Fruit fly (Drosophila melanogaster) whole organism, embryonic: ENCODE measurements around the gene RunxB.

Experiments used
- Ada2b ChIP-seq: fragments of 200-800 bp; sonication (Bioruptor generic); IDR thresholded peaks from 2 replicates; pipeline ENCODE4 v1.3.6; 2022; ENCODE audit warnings: missing biosample characterization, missing genetic modification characterization
- B-H2 ChIP-seq: fragments of 200-800 bp; sonication (Bioruptor generic); optimal IDR thresholded peaks from 2 replicates; lab custom pipeline; 2018; ENCODE audit warnings: missing biosample characterization, mild to moderate bottlenecking, missing genetic modification characterization
- Blimp-1 ChIP-seq: fragments of 200-800 bp; sonication (Bioruptor generic); optimal IDR thresholded peaks from 3 replicates; lab custom pipeline; 2018; ENCODE audit warnings: missing biosample characterization, missing genetic modification characterization, mild to moderate bottlenecking, moderate library complexity, missing genetic modification reagents
- Bteb2 ChIP-seq: fragments of 200-800 bp; sonication (Bioruptor generic); optimal IDR thresholded peaks from 2 replicates; lab custom pipeline; 2016; ENCODE audit warnings: missing biosample characterization, missing genetic modification characterization
- CG11504 ChIP-seq: fragments of 200-800 bp; sonication (Bioruptor generic); optimal IDR thresholded peaks from 3 replicates; lab custom pipeline; 2019; ENCODE audit warnings: missing biosample characterization, mild to moderate bottlenecking, missing genetic modification characterization, moderate library complexity
- CG14014 ChIP-seq: fragments of 200-800 bp; sonication (Bioruptor generic); IDR thresholded peaks from 2 replicates; pipeline ENCODE4 v1.3.6; 2022; ENCODE audit warnings: missing biosample characterization, missing genetic modification characterization
- CG1529 ChIP-seq: fragments of 200-800 bp; sonication (Bioruptor generic); optimal IDR thresholded peaks from 3 replicates; lab custom pipeline; 2018; ENCODE audit warnings: missing biosample characterization, missing genetic modification characterization
- CG17328 ChIP-seq: fragments of 200-800 bp; sonication (Bioruptor generic); IDR thresholded peaks from 2 replicates; pipeline ENCODE4 v1.3.6; 2022; ENCODE audit warnings: missing biosample characterization, missing genetic modification characterization
- CG17385 ChIP-seq: fragments of 200-800 bp; sonication (Bioruptor generic); optimal IDR thresholded peaks from 3 replicates; lab custom pipeline; 2018; ENCODE audit warnings: missing biosample characterization, mild to moderate bottlenecking, missing genetic modification characterization
- CG18262 ChIP-seq: fragments of 200-800 bp; optimal IDR thresholded peaks from 3 replicates; lab custom pipeline; 2019; ENCODE audit warnings: missing biosample characterization, mild to moderate bottlenecking, missing genetic modification characterization, moderate library complexity
- CG1832 ChIP-seq: fragments of 200-800 bp; sonication (Bioruptor generic); optimal IDR thresholded peaks from 2 replicates; lab custom pipeline; 2017; ENCODE audit warnings: missing biosample characterization, mild to moderate bottlenecking, missing genetic modification characterization, inconsistent platforms
- CG18599 ChIP-seq: fragments of 200-800 bp; sonication (Bioruptor generic); optimal IDR thresholded peaks from 3 replicates; lab custom pipeline; 2017; ENCODE audit warnings: missing biosample characterization, missing genetic modification characterization, mild to moderate bottlenecking, moderate library complexity, missing genetic modification reagents
- CG30431 ChIP-seq: fragments of 200-800 bp; sonication (Bioruptor generic); optimal IDR thresholded peaks from 2 replicates; lab custom pipeline; 2017; ENCODE audit warnings: missing biosample characterization, missing genetic modification characterization
- CG3281 ChIP-seq: fragments of 200-800 bp; sonication (Bioruptor generic); optimal IDR thresholded peaks from 3 replicates; lab custom pipeline; 2017; ENCODE audit warnings: missing biosample characterization, mild to moderate bottlenecking, missing genetic modification characterization
- CG4282 ChIP-seq: fragments of 200-800 bp; sonication (Bioruptor generic); optimal IDR thresholded peaks from 2 replicates; lab custom pipeline; 2016; ENCODE audit warnings: missing biosample characterization, missing genetic modification characterization
- CG4360 ChIP-seq: fragments of 200-800 bp; sonication (Bioruptor generic); IDR thresholded peaks from 2 replicates; pipeline ENCODE4 v1.3.6; 2022; ENCODE audit warnings: missing biosample characterization, missing genetic modification characterization
- CG4404 ChIP-seq: fragments of 200-800 bp; sonication (Bioruptor generic); IDR thresholded peaks from 2 replicates; pipeline ENCODE4 v1.3.6; 2022; ENCODE audit warnings: missing biosample characterization, missing genetic modification characterization
- CG5953 ChIP-seq: fragments of 200-800 bp; sonication (Bioruptor generic); IDR thresholded peaks from 2 replicates; pipeline ENCODE4 v1.3.6; 2022; ENCODE audit warnings: missing biosample characterization, missing genetic modification characterization
- CG6254 ChIP-seq: fragments of 200-800 bp; sonication (Bioruptor generic); optimal IDR thresholded peaks from 3 replicates; lab custom pipeline; 2017; ENCODE audit warnings: mild to moderate bottlenecking, missing biosample characterization, missing genetic modification reagents, missing genetic modification characterization
- CG7357 ChIP-seq: fragments of 200-800 bp; sonication (Bioruptor generic); IDR thresholded peaks from 3 replicates; pipeline ENCODE4 v1.3.6; 2022; ENCODE audit warnings: missing biosample characterization, missing genetic modification characterization
- CG7987 ChIP-seq: fragments of 200-800 bp; sonication (Bioruptor generic); optimal IDR thresholded peaks from 2 replicates; lab custom pipeline; 2018; ENCODE audit warnings: missing biosample characterization, mild to moderate bottlenecking, missing genetic modification characterization, moderate library complexity
- CG8388 ChIP-seq: fragments of 200-800 bp; sonication (Bioruptor generic); optimal IDR thresholded peaks from 2 replicates; lab custom pipeline; 2019; ENCODE audit warnings: missing biosample characterization, mild to moderate bottlenecking, missing genetic modification characterization, moderate library complexity
- CG9727 ChIP-seq: fragments of 200-800 bp; sonication (Bioruptor generic); optimal IDR thresholded peaks from 3 replicates; lab custom pipeline; 2017; ENCODE audit warnings: missing biosample characterization, mild to moderate bottlenecking, missing genetic modification characterization
- E2f1 ChIP-seq: fragments of 200-800 bp; sonication (Bioruptor generic); IDR thresholded peaks from 2 replicates; pipeline ENCODE4 v1.3.6; 2022; ENCODE audit warnings: missing biosample characterization, missing genetic modification characterization
- Eip74EF ChIP-seq, 2 experiments: fragments of 200-800 bp in 1 of 2; fragments of >200 bp in 1 of 2; sonication (Bioruptor generic) in 1 of 2; optimal IDR thresholded peaks; 2 replicates each; lab custom pipeline; 2017 to 2019; ENCODE audit warnings: missing biosample characterization in 2 of 2, missing genetic modification characterization in 2 of 2, mild to moderate bottlenecking in 1 of 2, moderate library complexity in 1 of 2
- Fer3 ChIP-seq: fragments of 200-800 bp; sonication (Bioruptor generic); optimal IDR thresholded peaks from 2 replicates; lab custom pipeline; 2018; ENCODE audit warnings: missing biosample characterization, mild to moderate bottlenecking, missing genetic modification characterization, moderate library complexity
- Gug ChIP-seq: fragments of 200-800 bp; sonication (Bioruptor generic); IDR thresholded peaks from 4 replicates; pipeline ENCODE4 v1.3.6; 2022; ENCODE audit warnings: missing biosample characterization, missing genetic modification characterization
- HLH54F ChIP-seq: fragments of 200-800 bp; sonication (Bioruptor generic); optimal IDR thresholded peaks from 3 replicates; lab custom pipeline; 2016; ENCODE audit warnings: missing biosample characterization, missing genetic modification characterization
- Hmr ChIP-seq: fragments of 200-800 bp; sonication (Bioruptor generic); optimal IDR thresholded peaks from 3 replicates; lab custom pipeline; 2017; ENCODE audit warnings: mild to moderate bottlenecking, missing biosample characterization, missing genetic modification reagents, missing genetic modification characterization
- Lhr ChIP-seq: fragments of 200-800 bp; sonication (Bioruptor generic); optimal IDR thresholded peaks from 3 replicates; lab custom pipeline; 2017; ENCODE audit warnings: mild to moderate bottlenecking, missing biosample characterization, missing genetic modification reagents, missing genetic modification characterization
- Meics ChIP-seq: fragments of 200-800 bp; sonication (Bioruptor generic); optimal IDR thresholded peaks from 2 replicates; lab custom pipeline; 2017; ENCODE audit warnings: missing biosample characterization, mild to moderate bottlenecking, missing genetic modification characterization
- NC2β ChIP-seq: fragments of 200-800 bp; sonication (Bioruptor generic); optimal IDR thresholded peaks from 2 replicates; lab custom pipeline; 2016; ENCODE audit warnings: missing biosample characterization, missing genetic modification characterization
- Poxn ChIP-seq: fragments of 200-800 bp; sonication (Bioruptor generic); IDR thresholded peaks from 2 replicates; pipeline ENCODE4 v1.3.6; 2022; ENCODE audit warnings: missing biosample characterization, missing genetic modification characterization
- chinmo ChIP-seq: fragments of 200-800 bp; sonication (Bioruptor generic); IDR thresholded peaks from 4 replicates; pipeline ENCODE4 v1.3.6; 2022; ENCODE audit warnings: missing biosample characterization, missing genetic modification characterization; ENCODE audit not compliant: partially characterized antibody
- cwo ChIP-seq: fragments of 200-800 bp; sonication (Bioruptor generic); optimal IDR thresholded peaks from 3 replicates; lab custom pipeline; 2017; ENCODE audit warnings: missing biosample characterization, missing genetic modification characterization, mild to moderate bottlenecking, moderate library complexity, missing genetic modification reagents
- da ChIP-seq: fragments of 200-800 bp; sonication (Bioruptor generic); optimal IDR thresholded peaks from 2 replicates; lab custom pipeline; 2016; ENCODE audit warnings: missing biosample characterization, missing genetic modification characterization
- dan ChIP-seq: fragments of 200-800 bp; sonication (Bioruptor generic); IDR thresholded peaks from 2 replicates; pipeline ENCODE4 v1.3.6; 2022; ENCODE audit warnings: missing biosample characterization, missing genetic modification characterization
- dmrt99B ChIP-seq: fragments of 200-800 bp; sonication (Bioruptor generic); optimal IDR thresholded peaks from 2 replicates; lab custom pipeline; 2018; ENCODE audit warnings: missing biosample characterization, mild to moderate bottlenecking, missing genetic modification characterization, moderate library complexity
- ems ChIP-seq: fragments of 200-800 bp; sonication (Bioruptor generic); optimal IDR thresholded peaks from 3 replicates; lab custom pipeline; 2016; ENCODE audit warnings: missing biosample characterization, missing genetic modification characterization
- gcm2 ChIP-seq: fragments of 200-800 bp; sonication (Bioruptor generic); optimal IDR thresholded peaks from 2 replicates; lab custom pipeline; 2016; ENCODE audit warnings: missing biosample characterization, missing genetic modification characterization
- lilli ChIP-seq: fragments of 200-800 bp; sonication (Bioruptor generic); optimal IDR thresholded peaks from 3 replicates; lab custom pipeline; 2016; ENCODE audit warnings: missing biosample characterization, missing genetic modification characterization
- mirr ChIP-seq: fragments of 200-800 bp; sonication (Bioruptor generic); optimal IDR thresholded peaks from 3 replicates; lab custom pipeline; 2018; ENCODE audit warnings: missing biosample characterization, mild to moderate bottlenecking, missing genetic modification characterization
- nmo ChIP-seq: fragments of 200-800 bp; sonication (Bioruptor generic); optimal IDR thresholded peaks from 2 replicates; lab custom pipeline; 2018; ENCODE audit warnings: missing biosample characterization, mild to moderate bottlenecking, missing genetic modification characterization, moderate library complexity
- sc ChIP-seq, 3 experiments: fragments of >200 bp in 2 of 3; fragments of 200-800 bp in 1 of 3; sonication (Bioruptor generic) in 1 of 3; optimal IDR thresholded peaks; 2 replicates in 2 of 3; 3 replicates in 1 of 3; lab custom pipeline; 2017; ENCODE audit warnings: mild to moderate bottlenecking in 1 of 3, missing biosample characterization in 1 of 3, missing genetic modification characterization in 1 of 3, missing genetic modification reagents in 1 of 3
- sd ChIP-seq: fragments of 200-800 bp; sonication (Bioruptor generic); optimal IDR thresholded peaks from 3 replicates; lab custom pipeline; 2018; ENCODE audit warnings: missing biosample characterization, mild to moderate bottlenecking, missing genetic modification characterization, moderate library complexity
- sens ChIP-seq: fragments of 200-800 bp; sonication (Bioruptor generic); peaks from one replicate; lab custom pipeline; 2016; ENCODE audit warnings: missing biosample characterization, missing genetic modification characterization
- seq ChIP-seq: fragments of 200-800 bp; sonication (Bioruptor generic); IDR thresholded peaks from 2 replicates; pipeline ENCODE4 v1.3.6; 2022; ENCODE audit warnings: missing biosample characterization, missing genetic modification characterization
- tll ChIP-seq, 2 experiments: fragments of 200-800 bp in 1 of 2; fragments of >200 bp in 1 of 2; sonication (Bioruptor generic) in 1 of 2; optimal IDR thresholded peaks; 2 replicates each; lab custom pipeline; 2017 to 2019; ENCODE audit warnings: missing biosample characterization in 2 of 2, missing genetic modification characterization in 2 of 2, mild to moderate bottlenecking in 1 of 2, moderate library complexity in 1 of 2

The RunxB gene

dm6 chrX:20505897-20506296 is 32.4 kb upstream of the RunxB start (continued):
- TF ChIP-seq B-H2 (GFP tag; lab: Kevin White, UChicago) (no peak), Lhr (GFP tag; lab: Kevin White, UChicago) (peak; percentile 13), CG18262 (tag; lab: Kevin White, UChicago) (peak; percentile 3), NC2β (peak; percentile 2), Ada2b (GFP tag; lab: Robert Waterston, UW) (peak; percentile 37; the same call in 1 of the 2 replicates), CG4360 (GFP tag; lab: Robert Waterston, UW) (0 out of 2 replicates have a peak, but pooled peaks have one; percentile 28), Eip74EF (GFP tag; optimal IDR thresholded peaks at IDR 0.05; lab: Kevin White, UChicago) (peak in 1 of 2 experiments; percentile 34), CG5953 (GFP tag; lab: Robert Waterston, UW) (peak; percentile 62; the same call in 1 of the 2 replicates), Poxn (GFP tag; lab: Robert Waterston, UW) (no peak), Fer3 (tag; lab: Kevin White, UChicago) (peak; percentile 18), CG18599 (peak; percentile 14), Blimp-1 (GFP tag; lab: Kevin White, UChicago) (peak; percentile 50), ems (GFP tag; lab: Kevin White, UChicago) (peak; percentile 16)

DNA sequence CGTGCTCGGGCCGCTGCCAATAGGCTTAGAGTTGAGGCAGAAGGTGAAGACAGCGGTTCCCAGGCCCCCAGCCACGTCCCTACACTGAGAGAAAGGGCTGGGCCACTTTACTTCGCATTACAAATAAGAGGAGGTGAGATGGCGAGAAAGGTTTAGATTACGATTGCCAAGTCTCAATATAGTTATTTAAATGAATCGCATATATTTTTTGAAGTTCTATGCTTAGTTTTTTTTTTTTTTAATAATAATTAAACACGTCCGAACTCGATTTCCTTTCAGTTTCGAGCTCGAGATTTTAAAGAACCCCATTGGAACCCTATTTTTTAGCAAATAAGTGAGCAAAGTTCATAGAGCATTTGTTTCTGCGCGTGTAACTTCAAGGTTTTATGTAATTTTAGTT is 30.5 kb upstream of the RunxB start:
- TF ChIP-seq E2f1 (GFP tag; lab: Robert Waterston, UW) (peak; percentile 46), HLH54F (GFP tag; lab: Kevin White, UChicago) (peak; percentile 14), Hmr (peak; percentile 44), chinmo (GFP tag; lab: Robert Waterston, UW) (no peak), CG30431 (peak; percentile 36), Meics (GFP tag; lab: Kevin White, UChicago) (peak; percentile 54), CG3281 (GFP tag; lab: Kevin White, UChicago) (peak; percentile 17), cwo (GFP tag; lab: Kevin White, UChicago) (peak; percentile 30), Gug (GFP tag; lab: Robert Waterston, UW) (peak; percentile 46; the same call in 1 of the 4 replicates), CG1529 (peak; percentile 17), CG14014 (GFP tag; lab: Robert Waterston, UW) (peak; percentile 6; the same call in 1 of the 2 replicates), Bteb2 (GFP tag; lab: Kevin White, UChicago) (no peak), CG7987 (no peak), CG17328 (GFP tag; lab: Robert Waterston, UW) (peak; percentile 36; the same call in 1 of the 2 replicates), CG8388 (peak; percentile 26), gcm2 (GFP tag; lab: Kevin White, UChicago) (no peak), CG4404 (no peak), mirr (GFP tag; lab: Kevin White, UChicago) (no peak), CG1832 (GFP tag; lab: Kevin White, UChicago) (no peak), sc (optimal IDR thresholded peaks at IDR 0.05; lab: Kevin White, UChicago) (no peak), sc (GFP tag; optimal IDR thresholded peaks at IDR 0.05; lab: Kevin White, UChicago) (no peak), CG11504 (tag; lab: Kevin White, UChicago) (peak; percentile 64), CG6254 (GFP tag; lab: Kevin White, UChicago) (no peak), CG7357 (no peak), da (GFP tag; lab: Kevin White, UChicago) (no peak), CG4282 (GFP tag; lab: Kevin White, UChicago) (no peak), seq (GFP tag; lab: Robert Waterston, UW) (peak; percentile 38; the same call in 1 of the 2 replicates), lilli (GFP tag; lab: Kevin White, UChicago) (peak; percentile 52), sens (GFP tag; lab: Kevin White, UChicago) (peak; percentile 89), dmrt99B (peak; percentile 67), nmo (peak; percentile 48), CG9727 (peak; percentile 20), dan (GFP tag; lab: Robert Waterston, UW) (no peak), sd (tag; lab: Kevin White, UChicago) (no peak), Blimp-1 (GFP tag; lab: Kevin White, UChicago) (peak; percentile 36), CG17385 (GFP tag; lab: Kevin White, UChicago) (peak; percentile 55), tll (GFP tag; optimal IDR thresholded peaks at IDR 0.05; lab: Kevin White, UChicago) (no peak)
